Fruit fly (Drosophila melanogaster): Measurements from ENCODE around the gene Pde11.
A peak's percentile ranks its signal among the peaks of the same experiment; 100 is the strongest.

DNA sequence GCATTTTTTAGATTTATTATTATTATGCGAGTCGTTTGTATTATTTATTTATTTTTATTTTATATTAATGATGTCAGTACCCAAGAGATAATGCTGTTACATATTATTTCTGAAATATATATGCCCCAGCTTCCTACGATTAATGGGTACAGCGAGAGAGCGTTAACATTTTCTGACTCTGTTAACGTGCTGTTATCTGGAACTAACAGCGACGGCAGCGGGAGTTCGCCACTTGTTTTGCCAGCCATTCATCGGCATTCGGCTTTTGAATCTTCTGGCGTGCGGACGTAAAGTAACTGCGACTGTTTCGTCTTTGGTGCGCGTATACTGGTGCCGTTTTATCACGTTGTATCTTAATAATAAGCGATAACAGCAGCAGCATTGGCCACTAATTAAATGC is 26.9 kb upstream of the Pde11 start, which contains the start of gene MESR3:
- TF ChIP-seq Mnt (GFP tag; optimal IDR thresholded peaks at IDR 0.05), result peak; percentile 25
- TF ChIP-seq ovo (GFP tag; optimal IDR thresholded peaks at IDR 0.05), result no peak
- TF ChIP-seq Clk (GFP tag; optimal IDR thresholded peaks at IDR 0.05), result no peak
- TF ChIP-seq tj (GFP tag; optimal IDR thresholded peaks at IDR 0.05), result peak; percentile 29
- TF ChIP-seq CG14711 (tag; optimal IDR thresholded peaks at IDR 0.05), result peak; percentile 67
- peak; percentile 35 for TF ChIP-seq pad (GFP tag; optimal IDR thresholded peaks at IDR 0.05)
